Fruit fly (Drosophila melanogaster) whole organism, embryonic: ENCODE data around the gene RpS2.
A peak's percentile ranks its signal among the peaks of the same experiment; 100 is the strongest.

Source experiments
- Atf3 ChIP-seq: fragments of 200-800 bp; sonication (Bioruptor generic); optimal IDR thresholded peaks from 3 replicates; lab custom pipeline; 2016; ENCODE audit warnings: missing biosample characterization, missing genetic modification characterization
- B-H2 ChIP-seq: fragments of 200-800 bp; sonication (Bioruptor generic); optimal IDR thresholded peaks from 2 replicates; lab custom pipeline; 2018; ENCODE audit warnings: missing biosample characterization, mild to moderate bottlenecking, missing genetic modification characterization
- BEAF-32 ChIP-seq: fragments of 200-800 bp; sonication (Bioruptor generic); optimal IDR thresholded peaks from 3 replicates; lab custom pipeline; 2017; ENCODE audit warnings: missing biosample characterization, missing genetic modification characterization, mild to moderate bottlenecking, moderate library complexity, missing genetic modification reagents
- Bgb ChIP-seq: fragments of 200-800 bp; sonication (Bioruptor generic); IDR thresholded peaks from 2 replicates; pipeline ENCODE4 v1.3.6; 2022; ENCODE audit warnings: missing biosample characterization, missing genetic modification characterization; ENCODE audit not compliant: partially characterized antibody
- BtbVII ChIP-seq: fragments of 200-800 bp; sonication (Bioruptor generic); optimal IDR thresholded peaks from 3 replicates; lab custom pipeline; 2017; ENCODE audit warnings: missing biosample characterization, mild to moderate bottlenecking, missing genetic modification characterization
- CG10267 ChIP-seq: fragments of 200-800 bp; sonication (Bioruptor generic); optimal IDR thresholded peaks from 2 replicates; lab custom pipeline; 2018; ENCODE audit warnings: missing biosample characterization, mild to moderate bottlenecking, missing genetic modification characterization, moderate library complexity
- CG13287 ChIP-seq: fragments of 200-800 bp; sonication (Bioruptor generic); IDR thresholded peaks from 2 replicates; pipeline ENCODE4 v1.3.6; 2022; ENCODE audit warnings: missing biosample characterization, missing genetic modification characterization; ENCODE audit not compliant: partially characterized antibody
- CG1832 ChIP-seq: fragments of 200-800 bp; sonication (Bioruptor generic); optimal IDR thresholded peaks from 2 replicates; lab custom pipeline; 2017; ENCODE audit warnings: missing biosample characterization, mild to moderate bottlenecking, missing genetic modification characterization, inconsistent platforms
- CG18764 ChIP-seq: fragments of 200-800 bp; sonication (Bioruptor generic); optimal IDR thresholded peaks from 3 replicates; lab custom pipeline; 2016; ENCODE audit warnings: missing biosample characterization, missing genetic modification characterization
- CG31365 ChIP-seq: fragments of 200-800 bp; sonication (Bioruptor generic); optimal IDR thresholded peaks from 2 replicates; lab custom pipeline; 2018; ENCODE audit warnings: missing biosample characterization, mild to moderate bottlenecking, missing genetic modification characterization
- CG3838 ChIP-seq: fragments of 200-800 bp; sonication (Bioruptor generic); optimal IDR thresholded peaks from 3 replicates; lab custom pipeline; 2016; ENCODE audit warnings: missing biosample characterization, missing genetic modification characterization
- CG9797 ChIP-seq: fragments of 200-800 bp; sonication (Bioruptor generic); optimal IDR thresholded peaks from 3 replicates; lab custom pipeline; 2018; ENCODE audit warnings: missing biosample characterization, mild to moderate bottlenecking, missing genetic modification characterization
- CG9932 ChIP-seq: fragments of 200-800 bp; sonication (Bioruptor generic); IDR thresholded peaks from 2 replicates; pipeline ENCODE4 v1.3.6; 2022; ENCODE audit warnings: missing biosample characterization, missing genetic modification characterization
- Dad ChIP-seq: fragments of 200-800 bp; sonication (Bioruptor generic); optimal IDR thresholded peaks from 3 replicates; lab custom pipeline; 2016; ENCODE audit warnings: missing biosample characterization, missing genetic modification characterization
- Dp ChIP-seq: fragments of 200-800 bp; sonication (Bioruptor generic); optimal IDR thresholded peaks from 2 replicates; lab custom pipeline; 2018; ENCODE audit warnings: missing biosample characterization, mild to moderate bottlenecking, missing genetic modification characterization, moderate library complexity
- Drgx ChIP-seq: fragments of 200-800 bp; sonication (Bioruptor generic); IDR thresholded peaks from 2 replicates; pipeline ENCODE4 v1.3.6; 2022; ENCODE audit warnings: missing biosample characterization, missing genetic modification characterization
- Meics ChIP-seq: fragments of 200-800 bp; sonication (Bioruptor generic); optimal IDR thresholded peaks from 2 replicates; lab custom pipeline; 2017; ENCODE audit warnings: missing biosample characterization, mild to moderate bottlenecking, missing genetic modification characterization
- Myb ChIP-seq: fragments of 200-800 bp; sonication (Bioruptor generic); optimal IDR thresholded peaks from 2 replicates; lab custom pipeline; 2016; ENCODE audit warnings: missing biosample characterization, missing genetic modification characterization
- NfI ChIP-seq: fragments of 200-800 bp; sonication (Bioruptor generic); optimal IDR thresholded peaks from 3 replicates; lab custom pipeline; 2018; ENCODE audit warnings: missing biosample characterization, mild to moderate bottlenecking, missing genetic modification characterization, moderate library complexity
- Side ChIP-seq: fragments of 200-800 bp; sonication (Bioruptor generic); optimal IDR thresholded peaks from 2 replicates; lab custom pipeline; 2016; ENCODE audit warnings: missing biosample characterization, missing genetic modification characterization
- Sry-β ChIP-seq: fragments of 200-800 bp; sonication (Bioruptor generic); optimal IDR thresholded peaks from 2 replicates; lab custom pipeline; 2018; ENCODE audit warnings: missing biosample characterization, mild to moderate bottlenecking, missing genetic modification characterization, moderate library complexity
- Sry-δ ChIP-seq: fragments of 200-800 bp; sonication (Bioruptor generic); optimal IDR thresholded peaks from 2 replicates; lab custom pipeline; 2016; ENCODE audit warnings: missing biosample characterization, missing genetic modification characterization
- Trl ChIP-seq, 3 experiments: fragments of >200 bp in 2 of 3; fragments of 200-800 bp in 1 of 3; sonication (Bioruptor generic) in 1 of 3; optimal IDR thresholded peaks; 2 replicates in 1 of 3; 3 replicates in 2 of 3; lab custom pipeline; 2016 to 2017; ENCODE audit warnings: missing biosample characterization in 1 of 3, missing genetic modification characterization in 1 of 3
- Xrp1 ChIP-seq: fragments of 200-800 bp; sonication (Bioruptor generic); IDR thresholded peaks from 2 replicates; pipeline ENCODE4 v1.3.6; 2022; ENCODE audit warnings: missing biosample characterization, missing genetic modification characterization
- ash1 ChIP-seq: fragments of 200-800 bp; sonication (Bioruptor generic); optimal IDR thresholded peaks from 2 replicates; lab custom pipeline; 2018; ENCODE audit warnings: missing biosample characterization, mild to moderate bottlenecking, missing genetic modification characterization
- bbx ChIP-seq: fragments of 200-800 bp; sonication (Bioruptor generic); IDR thresholded peaks from 2 replicates; pipeline ENCODE4 v1.3.6; 2022; ENCODE audit warnings: missing biosample characterization, missing genetic modification characterization; ENCODE audit not compliant: partially characterized antibody
- ci ChIP-seq: fragments of 200-800 bp; sonication (Bioruptor generic); IDR thresholded peaks from 3 replicates; pipeline ENCODE4 v1.3.6; 2022; ENCODE audit warnings: missing biosample characterization, missing genetic modification characterization
- cwo ChIP-seq: fragments of 200-800 bp; sonication (Bioruptor generic); optimal IDR thresholded peaks from 3 replicates; lab custom pipeline; 2017; ENCODE audit warnings: missing biosample characterization, missing genetic modification characterization, mild to moderate bottlenecking, moderate library complexity, missing genetic modification reagents
- ems ChIP-seq: fragments of 200-800 bp; sonication (Bioruptor generic); optimal IDR thresholded peaks from 3 replicates; lab custom pipeline; 2016; ENCODE audit warnings: missing biosample characterization, missing genetic modification characterization
- exex ChIP-seq: fragments of 200-800 bp; sonication (Bioruptor generic); optimal IDR thresholded peaks from 4 replicates; lab custom pipeline; 2018; ENCODE audit warnings: missing biosample characterization, mild to moderate bottlenecking, missing genetic modification characterization, moderate library complexity
- fd64A ChIP-seq: fragments of 200-800 bp; sonication (Bioruptor generic); optimal IDR thresholded peaks from 3 replicates; lab custom pipeline; 2018; ENCODE audit warnings: missing biosample characterization, mild to moderate bottlenecking, missing genetic modification characterization
- gcm ChIP-seq: fragments of 200-800 bp; sonication (Bioruptor generic); optimal IDR thresholded peaks from 2 replicates; lab custom pipeline; 2019; ENCODE audit warnings: missing biosample characterization, mild to moderate bottlenecking, missing genetic modification characterization, moderate library complexity
- gfzf ChIP-seq: fragments of 200-800 bp; sonication (Bioruptor generic); optimal IDR thresholded peaks from 2 replicates; lab custom pipeline; 2016; ENCODE audit warnings: missing biosample characterization, mild to moderate bottlenecking, missing genetic modification characterization, moderate library complexity
- gro ChIP-seq: fragments of 200-800 bp; sonication (Bioruptor generic); optimal IDR thresholded peaks from 2 replicates; lab custom pipeline; 2016; ENCODE audit warnings: missing biosample characterization, missing genetic modification characterization
- hth ChIP-seq: fragments of >200 bp; optimal IDR thresholded peaks from 2 replicates; lab custom pipeline; 2017; ENCODE audit warnings: inconsistent platforms
- kah ChIP-seq: fragments of 200-800 bp; sonication (Bioruptor generic); optimal IDR thresholded peaks from 2 replicates; lab custom pipeline; 2018; ENCODE audit warnings: missing biosample characterization, mild to moderate bottlenecking, missing genetic modification characterization
- lilli ChIP-seq: fragments of 200-800 bp; sonication (Bioruptor generic); optimal IDR thresholded peaks from 3 replicates; lab custom pipeline; 2016; ENCODE audit warnings: missing biosample characterization, missing genetic modification characterization
- maf-S ChIP-seq: fragments of 200-800 bp; sonication (Bioruptor generic); optimal IDR thresholded peaks from 2 replicates; lab custom pipeline; 2016; ENCODE audit warnings: missing biosample characterization, missing genetic modification characterization
- otp ChIP-seq: fragments of 200-800 bp; sonication (Bioruptor generic); IDR thresholded peaks from 3 replicates; pipeline ENCODE4, ENCODE4 v1.3.6; 2022; ENCODE audit warnings: missing biosample characterization, missing genetic modification characterization
- pan ChIP-seq, 4 experiments: fragments of >200 bp in 3 of 4; fragments of 200-800 bp in 1 of 4; sonication (Bioruptor generic) in 1 of 4; optimal IDR thresholded peaks in 3 of 4; IDR thresholded peaks in 1 of 4; 2 replicates each; pipeline versions ENCODE4 v1.3.6 to Lab custom; 2017 to 2022; ENCODE audit warnings: missing biosample characterization in 2 of 4, missing genetic modification characterization in 2 of 4, mixed read lengths in 1 of 4
- pho ChIP-seq: fragments of 200-800 bp; sonication (Bioruptor generic); optimal IDR thresholded peaks from 2 replicates; lab custom pipeline; 2016; ENCODE audit warnings: missing biosample characterization, missing genetic modification characterization
- row ChIP-seq: fragments of 200-800 bp; sonication (Bioruptor generic); IDR thresholded peaks from 3 replicates; pipeline ENCODE4 v1.3.6; 2022; ENCODE audit warnings: missing biosample characterization, missing genetic modification characterization
- tgo ChIP-seq: fragments of 200-800 bp; sonication (Bioruptor generic); IDR thresholded peaks from 3 replicates; pipeline ENCODE4 v1.3.6; 2022; ENCODE audit warnings: missing biosample characterization, missing genetic modification characterization
- tll ChIP-seq, 2 experiments: fragments of 200-800 bp in 1 of 2; fragments of >200 bp in 1 of 2; sonication (Bioruptor generic) in 1 of 2; optimal IDR thresholded peaks; 2 replicates each; lab custom pipeline; 2017 to 2019; ENCODE audit warnings: missing biosample characterization in 2 of 2, missing genetic modification characterization in 2 of 2, mild to moderate bottlenecking in 1 of 2, moderate library complexity in 1 of 2
- trem ChIP-seq: fragments of 200-800 bp; optimal IDR thresholded peaks from 3 replicates; lab custom pipeline; 2019; ENCODE audit warnings: missing biosample characterization, mild to moderate bottlenecking, missing genetic modification characterization, moderate library complexity
- zfh2 ChIP-seq: fragments of 200-800 bp; sonication (Bioruptor generic); optimal IDR thresholded peaks from 2 replicates; lab custom pipeline; 2016; ENCODE audit warnings: missing biosample characterization, missing genetic modification characterization

Gene RpS2

DNA sequence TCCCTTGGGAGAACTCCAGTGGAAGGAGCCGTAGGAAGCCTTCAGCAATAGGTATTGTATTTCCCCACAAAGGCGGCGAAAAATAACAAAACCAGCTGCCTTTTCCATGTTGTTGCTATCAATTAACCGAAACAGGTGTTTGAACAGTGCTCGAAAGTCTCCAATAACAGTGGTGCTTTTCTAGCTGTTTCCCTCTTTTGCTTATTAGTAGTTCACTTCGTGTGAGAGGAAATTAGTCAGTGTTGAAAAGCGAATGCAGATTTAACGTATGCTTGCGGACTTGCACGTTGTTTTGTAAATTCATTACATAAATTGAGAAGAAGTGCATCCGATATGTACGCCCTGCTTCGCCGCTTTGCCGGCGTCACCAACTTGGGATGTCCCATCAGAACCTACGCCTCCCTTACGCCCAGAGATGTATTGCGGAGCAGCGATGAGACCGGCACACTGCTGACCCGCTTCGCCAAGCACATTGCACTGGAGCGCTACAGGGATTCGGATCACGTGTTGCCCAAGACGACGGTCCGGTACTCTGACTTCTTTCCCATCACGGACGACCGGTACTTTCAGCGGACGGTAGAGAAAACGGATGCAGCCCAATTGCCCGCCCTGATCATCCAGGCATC lies 41.4 kb upstream of the RpS2 start, which contains the start of the genes Datp and CG4619 (continued):
- TF ChIP-seq Sry-δ (peak; percentile 30), CG10267 (peak; percentile 92), bbx (GFP tag; lab: Robert Waterston, UW) (peak; percentile 46), Xrp1 (GFP tag; lab: Robert Waterston, UW) (peak; percentile 31; the same call in 1 of the 2 replicates), trem (tag; lab: Kevin White, UChicago) (peak; percentile 32), CG13287 (GFP tag; lab: Robert Waterston, UW) (peak; percentile 26; the same call in 1 of the 2 replicates), Bgb (peak; percentile 8; the same call in 1 of the 2 replicates), Dad (peak; percentile 50), CG3838 (no peak), ci (GFP tag; lab: Robert Waterston, UW) (peak; percentile 65), CG9797 (GFP tag; lab: Kevin White, UChicago) (peak; percentile 8), Dp (peak; percentile 17), Side (peak; percentile 27), pho (GFP tag; lab: Kevin White, UChicago) (peak; percentile 38), gcm (GFP tag; lab: Kevin White, UChicago) (no peak), Sry-β (GFP tag; lab: Kevin White, UChicago) (peak; percentile 93), exex (tag; lab: Kevin White, UChicago) (peak; percentile 77)

DNA sequence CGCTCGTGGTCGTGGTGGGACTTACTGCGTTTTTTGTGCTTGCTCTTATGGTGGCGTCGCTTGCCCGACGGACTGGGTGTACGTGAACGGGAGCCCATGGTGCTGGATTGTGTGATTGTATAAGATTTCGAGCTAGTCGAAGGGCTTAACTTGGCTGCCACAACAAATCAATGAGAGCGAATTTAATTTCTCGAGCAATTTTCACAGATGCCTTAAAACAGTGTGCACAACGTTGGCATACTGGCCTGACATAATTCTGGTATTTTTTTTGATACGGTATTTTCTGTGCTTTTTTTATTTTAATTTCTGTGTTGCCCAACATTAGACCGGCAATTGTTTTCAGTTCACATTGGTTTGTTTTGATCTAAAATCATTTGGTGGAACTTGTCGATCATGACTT lies 40.6 kb upstream of the RpS2 start, which contains the start of gene Arglu1:
Gene Arglu1 (minus strand): TSS at position 227 of the 400 bp plus-strand sequence.
- TF ChIP-seq ems, result peak; percentile 28
- peak; percentile 58 for TF ChIP-seq zfh2 (GFP tag; lab: Kevin White, UChicago)
- TF ChIP-seq tll (GFP tag; optimal IDR thresholded peaks at IDR 0.05; lab: Kevin White, UChicago), result no peak
- TF ChIP-seq gro (GFP tag; lab: Kevin White, UChicago), result peak; percentile 20
- no peak for TF ChIP-seq hth (lab: Kevin White, UChicago)
- peak; percentile 3 for TF ChIP-seq lilli
- TF ChIP-seq Drgx (GFP tag; lab: Robert Waterston, UW), result 0 out of 2 replicates have a peak, but pooled peaks have one; percentile 14
- TF ChIP-seq cwo (GFP tag; lab: Kevin White, UChicago), result no peak
- TF ChIP-seq Meics (GFP tag; lab: Kevin White, UChicago), result peak; percentile 13
- TF ChIP-seq pan (optimal IDR thresholded peaks at IDR 0.05; lab: Kevin White, UChicago), result no peak
- peak in 1 of 2 experiments; percentile 41 for TF ChIP-seq pan (GFP tag; optimal IDR thresholded peaks at IDR 0.05 in 1 of 2, IDR thresholded peaks at IDR 0.05 in 1 of 2)
- no peak for TF ChIP-seq CG18764 (GFP tag; lab: Kevin White, UChicago)
- no peak for TF ChIP-seq BtbVII (GFP tag; lab: Kevin White, UChicago)
- TF ChIP-seq ash1 (GFP tag; lab: Kevin White, UChicago), result no peak
- peak; percentile 36; the same call in 1 of the 2 replicates for TF ChIP-seq CG13287 (GFP tag; lab: Robert Waterston, UW)
- peak; percentile 67 for TF ChIP-seq gfzf (GFP tag; lab: Kevin White, UChicago)
- TF ChIP-seq tgo (GFP tag; lab: Robert Waterston, UW), result peak; percentile 28; the same call in 1 of the 3 replicates
- TF ChIP-seq row, result 0 out of 3 replicates have a peak, but pooled peaks have one; percentile 25
- peak; percentile 26 for TF ChIP-seq Myb (GFP tag; lab: Kevin White, UChicago)
- TF ChIP-seq trem (tag; lab: Kevin White, UChicago), result peak; percentile 8
- peak; percentile 69 for TF ChIP-seq CG9932
- TF ChIP-seq otp (GFP tag; lab: Robert Waterston, UW), result no peak
- TF ChIP-seq CG9797 (GFP tag; lab: Kevin White, UChicago), result peak; percentile 66
- no peak for TF ChIP-seq Trl (optimal IDR thresholded peaks at IDR 0.05; lab: Kevin White, UChicago)
- TF ChIP-seq Trl (GFP tag; optimal IDR thresholded peaks at IDR 0.05; lab: Kevin White, UChicago), result peak; percentile 23
- TF ChIP-seq pho (GFP tag; lab: Kevin White, UChicago), result peak; percentile 15
- TF ChIP-seq kah (GFP tag; lab: Kevin White, UChicago), result no peak
- no peak for TF ChIP-seq CG1832 (GFP tag; lab: Kevin White, UChicago)
- no peak for TF ChIP-seq CG31365
- TF ChIP-seq NfI (GFP tag; lab: Kevin White, UChicago), result peak; percentile 26
- peak; percentile 6 for TF ChIP-seq BEAF-32 (GFP tag; lab: Kevin White, UChicago)
- no peak for TF ChIP-seq B-H2
- TF ChIP-seq Sry-δ, result peak; percentile 2
- TF ChIP-seq maf-S (GFP tag; lab: Kevin White, UChicago), result no peak
- no peak for TF ChIP-seq Atf3
- TF ChIP-seq fd64A (GFP tag; lab: Kevin White, UChicago), result no peak
